Fruit fly (Drosophila melanogaster) S2 (cell line): ENCODE results near the gene PAN3.

Experiments
- CG8478 ChIP-seq: fragments of >200 bp; optimal IDR thresholded peaks from 2 replicates; lab custom pipeline; 2018
- CTCF ChIP-seq, 2 experiments: fragments of >200 bp; optimal IDR thresholded peaks; 2 replicates each; lab custom pipeline; 2018

dm6 chr3L:3078398-3079155 lies 7.6 kb downstream of the PAN3 start:
- no peak for TF ChIP-seq CG8478 (lab: Kevin White, UChicago)
- no peak for TF ChIP-seq CTCF (optimal IDR thresholded peaks at IDR 0.05; lab: Kevin White, UChicago)
